Fruit fly (Drosophila melanogaster): Measurements from ENCODE around the gene CG44954.

DNA sequence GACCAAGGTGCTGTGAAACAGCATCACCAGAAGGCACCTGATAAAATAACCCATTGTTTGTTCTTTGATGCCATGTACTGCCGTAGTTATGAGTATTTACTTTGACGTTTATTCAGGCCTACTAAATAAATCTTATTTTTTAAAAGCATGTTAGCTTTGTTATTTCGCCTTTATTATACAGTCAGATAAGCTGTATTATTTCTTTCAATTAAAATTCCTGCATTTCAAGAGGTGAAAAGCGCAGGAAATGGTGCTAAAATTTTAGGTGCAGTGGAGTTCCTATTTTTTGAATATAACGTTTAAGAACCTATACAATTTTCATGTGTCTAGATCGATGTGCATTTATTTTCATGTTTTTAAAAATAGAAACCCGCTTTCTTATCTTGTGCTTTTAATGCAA is 24.1 kb upstream of the CG44954 start, which contains the start of gene CG31013:
- TF ChIP-seq onecut (GFP tag; IDR thresholded peaks at IDR 0.05), result no peak
- TF ChIP-seq CG11093 (GFP tag; IDR thresholded peaks at IDR 0.05), result no peak
- no peak for TF ChIP-seq CG12071 (GFP tag; optimal IDR thresholded peaks at IDR 0.05)
- no peak for TF ChIP-seq CG30403 (GFP tag; optimal IDR thresholded peaks at IDR 0.05)
- no peak for TF ChIP-seq CG43689 (GFP tag; IDR thresholded peaks at IDR 0.05)
- no peak for TF ChIP-seq Doc3 (GFP tag; IDR thresholded peaks at IDR 0.05; ENCODE audit: partially characterized antibody)
- no peak for TF ChIP-seq Xrp1 (GFP tag; IDR thresholded peaks at IDR 0.05)
- no peak for TF ChIP-seq stwl (tag; optimal IDR thresholded peaks at IDR 0.05)
- no peak for TF ChIP-seq CG2712 (tag; optimal IDR thresholded peaks at IDR 0.05)
- no peak for TF ChIP-seq scrt (GFP tag; optimal IDR thresholded peaks at IDR 0.05)
